Fruit fly (Drosophila melanogaster) Kc167 (cell line): ENCODE measurements around the gene Ptx1.

Experiments
- Sin3A ChIP-seq: fragments of >200 bp; optimal IDR thresholded peaks from 2 replicates; lab custom pipeline; 2018; ENCODE audit warnings: missing external identifiers
- insv ChIP-seq: fragments of >200 bp; optimal IDR thresholded peaks from 3 replicates; lab custom pipeline; 2018; ENCODE audit warnings: missing external identifiers
- psq ChIP-seq: fragments of >200 bp; optimal IDR thresholded peaks from 2 replicates; lab custom pipeline; 2017; ENCODE audit warnings: missing external identifiers

- TF ChIP-seq insv (lab: Kevin White, UChicago) = no peak
- no peak for TF ChIP-seq Sin3A (lab: Kevin White, UChicago)
- no peak for TF ChIP-seq psq
Observed at dm6 chr3R:30874679-30875078, 37.9 kb upstream of the Ptx1 start.
